Fruit fly (Drosophila melanogaster): ENCODE results near the gene Gr28b.

Gr28b gene

DNA sequence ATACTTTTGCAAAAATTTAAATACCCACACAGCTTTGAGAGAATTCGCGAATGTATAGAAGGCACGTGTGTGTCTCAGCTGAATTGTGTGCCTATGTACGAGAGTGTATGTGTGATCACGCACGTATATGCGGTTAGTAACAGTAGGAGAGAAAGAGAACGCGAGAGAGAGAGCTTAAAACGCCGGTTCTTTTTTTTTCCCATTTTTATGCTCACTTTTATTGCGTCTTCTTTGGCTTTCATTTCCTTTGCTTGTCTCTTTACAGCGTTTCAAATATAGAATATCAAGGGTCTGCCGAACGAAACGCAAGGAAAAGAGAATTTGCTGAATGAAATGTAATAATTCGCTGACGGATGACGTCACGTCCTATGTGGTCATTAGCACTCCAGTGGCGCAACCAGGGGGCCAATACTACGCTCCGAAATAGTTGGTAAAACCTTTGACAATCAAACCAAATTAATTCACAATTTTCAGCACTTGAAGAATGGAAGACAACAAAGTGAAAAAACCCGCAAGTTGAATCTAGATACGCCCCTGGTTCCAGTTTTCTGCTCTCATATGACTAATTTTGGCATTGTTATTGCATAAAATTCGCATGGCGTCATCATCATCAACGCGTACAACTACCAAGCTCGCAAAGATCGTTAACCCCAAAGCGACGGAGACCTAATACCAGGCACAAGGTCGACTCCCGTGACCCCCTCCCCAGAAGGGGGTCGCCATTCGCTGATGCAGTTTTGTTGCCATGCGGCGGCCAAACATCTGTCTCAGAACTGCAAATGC is 36.9 kb downstream of the Gr28b start (continued):
- TF ChIP-seq ab (GFP tag; optimal IDR thresholded peaks at IDR 0.05) (peak; percentile 32), gcm2 (GFP tag; optimal IDR thresholded peaks at IDR 0.05) (peak; percentile 41), CG18011 (GFP tag; optimal IDR thresholded peaks at IDR 0.05) (peak; percentile 66), Deaf1 (tag; optimal IDR thresholded peaks at IDR 0.05) (no peak), CG12769 (tag; optimal IDR thresholded peaks at IDR 0.05) (peak; percentile 89), Hr78 (GFP tag; optimal IDR thresholded peaks at IDR 0.05) (peak in 1 of 2 experiments; percentile 31), CG11085 (GFP tag; IDR thresholded peaks at IDR 0.05) (peak; percentile 84), salm (tag; optimal IDR thresholded peaks at IDR 0.05) (no peak), CG9727 (GFP tag; optimal IDR thresholded peaks at IDR 0.05) (peak; percentile 73), Max (GFP tag; optimal IDR thresholded peaks at IDR 0.05) (peak; percentile 19), Pdp1 (GFP tag; optimal IDR thresholded peaks at IDR 0.05) (peak; percentile 59 to 74), CG11504 (tag; optimal IDR thresholded peaks at IDR 0.05) (peak; percentile 9), CG7372 (GFP tag; IDR thresholded peaks at IDR 0.05) (0 out of 2 replicates have a peak, but pooled peaks have one; percentile 42), pan (optimal IDR thresholded peaks at IDR 0.05) (no peak), pan (GFP tag; optimal IDR thresholded peaks at IDR 0.05 in 1 of 2, IDR thresholded peaks at IDR 0.05 in 1 of 2) (peak in 1 of 2 experiments; percentile 51), C15 (GFP tag; IDR thresholded peaks at IDR 0.05) (peak; percentile 37; the same call in 1 of the 3 replicates), lilli (GFP tag; optimal IDR thresholded peaks at IDR 0.05) (peak; percentile 91), so (GFP tag; IDR thresholded peaks at IDR 0.05) (peak; percentile 43; the same call in 1 of the 3 replicates), CG15269 (tag; optimal IDR thresholded peaks at IDR 0.05) (peak; percentile 41), pho (GFP tag; optimal IDR thresholded peaks at IDR 0.05) (peak; percentile 87), exex (tag; optimal IDR thresholded peaks at IDR 0.05) (no peak), Myb (GFP tag; optimal IDR thresholded peaks at IDR 0.05) (peak; percentile 68), CG10543 (GFP tag; optimal IDR thresholded peaks at IDR 0.05) (no peak), E2f1 (GFP tag; IDR thresholded peaks at IDR 0.05) (no peak), her (GFP tag; optimal IDR thresholded peaks at IDR 0.05) (peak; percentile 76), maf-S (GFP tag; optimal IDR thresholded peaks at IDR 0.05) (peak; percentile 59), BtbVII (GFP tag; optimal IDR thresholded peaks at IDR 0.05) (peak; percentile 56), Dek (tag; optimal IDR thresholded peaks at IDR 0.05) (peak; percentile 69), NfI (GFP tag; optimal IDR thresholded peaks at IDR 0.05) (peak; percentile 38), kah (GFP tag; optimal IDR thresholded peaks at IDR 0.05) (no peak), dati (GFP tag; IDR thresholded peaks at IDR 0.05) (peak; percentile 33; the same call in 1 of the 2 replicates), schlank (tag; optimal IDR thresholded peaks at IDR 0.05) (peak; percentile 84), danr (GFP tag; IDR thresholded peaks at IDR 0.05) (no peak), sens (GFP tag) (peak; percentile 26), Oli (tag; optimal IDR thresholded peaks at IDR 0.05) (no peak), CG11456 (GFP tag; IDR thresholded peaks at IDR 0.05) (peak; percentile 88), CG3847 (GFP tag; IDR thresholded peaks at IDR 0.05) (peak; percentile 80), stc (GFP tag; IDR thresholded peaks at IDR 0.05) (peak; percentile 22; the same call in 1 of the 2 replicates), CG8765 (GFP tag; IDR thresholded peaks at IDR 0.05) (peak; percentile 61; the same call in 1 of the 2 replicates), CG13123 (GFP tag; optimal IDR thresholded peaks at IDR 0.05) (no peak), CG4404 (GFP tag; IDR thresholded peaks at IDR 0.05) (peak; percentile 47), CG32772 (GFP tag; IDR thresholded peaks at IDR 0.05) (peak; percentile 43; the same call in 1 of the 2 replicates), zen2 (GFP tag; IDR thresholded peaks at IDR 0.05; ENCODE audit: partially characterized antibody) (no peak), ranshi (GFP tag; IDR thresholded peaks at IDR 0.05) (peak; percentile 55; the same call in 1 of the 2 replicates), shn (GFP tag; optimal IDR thresholded peaks at IDR 0.05) (peak; percentile 59), CG10209 (GFP tag; optimal IDR thresholded peaks at IDR 0.05) (peak; percentile 55), Ets65A (GFP tag) (peak; percentile 81), Nf-YC (tag; optimal IDR thresholded peaks at IDR 0.05) (no peak), lola (GFP tag; optimal IDR thresholded peaks at IDR 0.05) (no peak)
